Worm (Caenorhabditis elegans): ENCODE results near the gene K07F5.17.

K07F5.17 gene

DNA sequence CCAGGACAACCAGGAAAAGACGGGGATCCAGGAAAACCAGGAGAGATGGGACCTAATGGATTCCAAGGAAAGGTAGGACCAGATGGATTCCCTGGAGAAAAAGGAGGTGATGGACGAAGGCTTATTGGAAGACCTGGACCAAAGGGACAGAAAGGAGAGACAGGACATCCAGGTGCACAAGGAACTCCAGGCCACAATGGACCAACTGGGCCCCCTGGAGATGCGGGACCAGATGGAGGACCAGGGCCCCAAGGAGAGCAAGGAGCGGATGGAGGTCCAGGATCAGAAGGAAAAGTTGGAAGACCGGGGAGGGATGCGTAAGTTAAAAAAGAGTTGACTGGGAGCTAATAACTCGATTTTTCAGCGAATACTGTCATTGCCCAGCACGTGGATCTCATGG is 19.6 kb upstream of the K07F5.17 start:
- no peak for TF ChIP-seq bed-3 (GFP tag; optimal IDR thresholded peaks at IDR 0.05)
- no peak for TF ChIP-seq ces-1 (GFP tag; optimal IDR thresholded peaks at IDR 0.05)
- TF ChIP-seq drap-1 (GFP tag; optimal IDR thresholded peaks at IDR 0.05), result no peak
- TF ChIP-seq sptf-1 (tag; optimal IDR thresholded peaks at IDR 0.05), result no peak

DNA sequence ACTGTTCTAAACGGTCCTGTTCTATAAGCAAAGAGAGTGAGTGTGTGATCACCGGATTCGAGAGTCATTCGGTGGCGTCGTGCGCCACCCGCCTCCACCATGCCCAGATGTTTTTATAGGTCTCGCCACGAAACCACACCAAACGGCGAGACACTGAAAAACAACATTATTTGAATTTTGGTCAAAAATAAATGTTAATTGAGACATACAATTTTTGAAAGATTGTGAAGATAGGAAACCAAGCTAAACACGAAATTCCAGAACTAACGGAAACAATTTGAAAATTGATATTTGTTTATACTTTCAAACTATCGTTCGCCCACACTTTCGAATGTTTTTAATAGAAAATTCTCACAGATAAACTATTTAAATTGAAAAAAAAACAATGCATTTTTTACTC is 17.7 kb upstream of the K07F5.17 start, which contains the start of gene catp-6:
Gene catp-6, minus strand, starts transcription at position 101 of the 400 bp plus-strand sequence.
- TF ChIP-seq lin-13 (tag; optimal IDR thresholded peaks at IDR 0.05), result no peak
- no peak for TF ChIP-seq nhr-237 (tag; optimal IDR thresholded peaks at IDR 0.05)
- TF ChIP-seq sptf-1 (tag; optimal IDR thresholded peaks at IDR 0.05), result no peak
- no peak for TF ChIP-seq snpc-4 (tag; optimal IDR thresholded peaks at IDR 0.05)
- no peak for TF ChIP-seq blmp-1 (tag; optimal IDR thresholded peaks at IDR 0.05)
- TF ChIP-seq flh-1 (GFP tag; optimal IDR thresholded peaks at IDR 0.05), result no peak
- no peak for TF ChIP-seq M03D4.4 (tag; optimal IDR thresholded peaks at IDR 0.05)
- TF ChIP-seq ceh-39 (tag; optimal IDR thresholded peaks at IDR 0.05), result no peak
- TF ChIP-seq lsy-2 (tag; optimal IDR thresholded peaks at IDR 0.05), result no peak
- no peak for TF ChIP-seq lin-32 (GFP tag; optimal IDR thresholded peaks at IDR 0.05)
- no peak for TF ChIP-seq ces-1 (GFP tag; optimal IDR thresholded peaks at IDR 0.05)
- TF ChIP-seq ham-2 (GFP tag; optimal IDR thresholded peaks at IDR 0.05), result no peak
- no peak for TF ChIP-seq ceh-43 (GFP tag; optimal IDR thresholded peaks at IDR 0.05)
- TF ChIP-seq ceh-83 (GFP tag; optimal IDR thresholded peaks at IDR 0.05), result no peak
- no peak for TF ChIP-seq hlh-1 (tag; optimal IDR thresholded peaks at IDR 0.05)

DNA sequence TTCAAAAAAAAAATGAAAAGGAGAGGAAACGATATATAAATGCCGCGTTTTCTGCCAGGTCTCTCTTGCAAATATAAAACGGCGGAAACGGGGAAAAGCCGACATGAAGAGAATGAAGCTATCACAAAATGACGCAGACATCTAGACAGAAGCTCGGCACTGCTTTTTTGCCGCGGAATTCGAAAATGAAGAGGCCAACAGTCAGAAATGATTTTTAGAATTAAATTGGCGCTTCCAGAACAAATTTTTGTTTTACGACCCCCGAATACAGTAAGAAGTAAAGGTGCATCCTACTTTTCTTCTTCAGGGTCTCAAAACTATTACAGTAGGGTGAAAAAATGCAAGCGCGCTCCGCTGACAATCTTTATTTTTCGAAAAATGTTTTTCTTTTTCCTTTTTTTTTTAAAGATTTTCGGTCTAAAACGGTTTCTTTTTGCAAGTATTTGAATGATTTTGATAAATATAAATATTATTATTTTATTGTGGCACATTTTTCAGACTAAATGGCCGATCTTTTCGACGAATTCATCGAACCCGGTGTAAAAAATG is 16.9 kb upstream of the K07F5.17 start, which contains the start of gene mtr-4:
Gene mtr-4, plus strand, starts transcription at position 499 of the 549 bp plus-strand sequence.
- no peak for TF ChIP-seq lin-32 (GFP tag; optimal IDR thresholded peaks at IDR 0.05)
- TF ChIP-seq cnd-1 (tag; optimal IDR thresholded peaks at IDR 0.05), result no peak
- no peak for TF ChIP-seq ces-1 (GFP tag; optimal IDR thresholded peaks at IDR 0.05)
- no peak for TF ChIP-seq nhr-237 (tag; optimal IDR thresholded peaks at IDR 0.05)
- TF ChIP-seq lin-13 (tag; optimal IDR thresholded peaks at IDR 0.05), result no peak
- TF ChIP-seq sptf-1 (tag; optimal IDR thresholded peaks at IDR 0.05), result no peak
- no peak for TF ChIP-seq mls-2 (tag; optimal IDR thresholded peaks at IDR 0.05)

DNA sequence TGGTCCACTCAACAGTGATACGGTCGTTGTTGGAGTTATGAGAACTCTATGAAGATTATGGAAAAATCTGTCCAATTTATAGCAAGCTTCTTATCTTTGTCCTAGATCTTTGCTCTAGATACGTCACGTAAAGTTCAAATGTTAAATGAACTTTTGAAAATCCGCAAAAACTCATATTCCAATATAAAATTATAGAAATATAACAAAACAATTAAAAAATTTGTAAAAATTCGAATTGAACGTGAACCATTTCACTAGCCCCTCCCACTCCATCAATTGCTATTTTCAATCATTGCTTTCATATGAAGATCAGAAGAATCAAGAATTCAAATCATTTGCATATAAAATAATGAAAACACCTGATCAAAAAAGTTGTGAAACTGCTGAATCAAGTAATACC is 9.6 kb upstream of the K07F5.17 start, which contains the start of gene kin-21:
Gene kin-21, plus strand, starts transcription at position 301 of the 400 bp plus-strand sequence.
- no peak for TF ChIP-seq nhr-12 (tag; optimal IDR thresholded peaks at IDR 0.05)
- no peak for TF ChIP-seq sptf-1 (tag; optimal IDR thresholded peaks at IDR 0.05)

DNA sequence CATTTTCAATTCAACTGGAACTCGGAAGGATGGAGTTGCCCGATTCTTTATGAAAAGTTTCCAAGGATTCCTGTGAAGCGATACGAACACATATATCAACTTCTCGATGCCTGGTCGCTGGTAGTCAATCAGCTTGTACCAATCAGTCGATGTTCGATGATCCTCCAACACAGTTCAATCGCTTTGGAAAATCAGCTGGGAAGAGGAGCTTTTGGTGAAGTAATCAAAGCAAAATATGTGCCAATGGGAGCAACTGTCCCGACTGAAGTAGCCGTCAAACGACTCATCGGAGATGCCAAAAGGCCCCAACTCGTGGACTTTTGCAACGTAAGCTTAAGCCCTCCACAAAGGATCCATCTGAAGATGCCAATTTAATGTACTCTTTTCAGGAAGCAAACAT is 8.8 kb upstream of the K07F5.17 start:
- TF ChIP-seq unc-39 (tag; optimal IDR thresholded peaks at IDR 0.05), result no peak
- no peak for TF ChIP-seq sem-2 (GFP tag; optimal IDR thresholded peaks at IDR 0.05)
- TF ChIP-seq tbx-8 (GFP tag; optimal IDR thresholded peaks at IDR 0.05), result no peak
- no peak for TF ChIP-seq M03D4.4 (tag; optimal IDR thresholded peaks at IDR 0.05)
- TF ChIP-seq nhr-28 (tag; optimal IDR thresholded peaks at IDR 0.05), result no peak
- no peak for TF ChIP-seq cnd-1 (tag; optimal IDR thresholded peaks at IDR 0.05)
- no peak for TF ChIP-seq ces-1 (GFP tag; optimal IDR thresholded peaks at IDR 0.05)
- TF ChIP-seq mab-5 (tag; optimal IDR thresholded peaks at IDR 0.05), result no peak
- no peak for TF ChIP-seq mep-1 (tag; optimal IDR thresholded peaks at IDR 0.05)
- TF ChIP-seq ceh-43 (GFP tag; optimal IDR thresholded peaks at IDR 0.05), result no peak
- no peak for TF ChIP-seq unc-120 (tag; optimal IDR thresholded peaks at IDR 0.05; ENCODE audit: poor library complexity, severe bottlenecking)
- no peak for TF ChIP-seq ceh-39 (tag; optimal IDR thresholded peaks at IDR 0.05)
- TF ChIP-seq nhr-2 (tag; optimal IDR thresholded peaks at IDR 0.05), result no peak
- no peak for TF ChIP-seq snpc-4 (tag; optimal IDR thresholded peaks at IDR 0.05)
- no peak for TF ChIP-seq ztf-11 (tag; optimal IDR thresholded peaks at IDR 0.05)
- TF ChIP-seq elt-1 (tag; optimal IDR thresholded peaks at IDR 0.05; ENCODE audit: borderline replicate concordance, insufficient read depth), result no peak
- TF ChIP-seq mls-2 (tag; optimal IDR thresholded peaks at IDR 0.05), result no peak

DNA sequence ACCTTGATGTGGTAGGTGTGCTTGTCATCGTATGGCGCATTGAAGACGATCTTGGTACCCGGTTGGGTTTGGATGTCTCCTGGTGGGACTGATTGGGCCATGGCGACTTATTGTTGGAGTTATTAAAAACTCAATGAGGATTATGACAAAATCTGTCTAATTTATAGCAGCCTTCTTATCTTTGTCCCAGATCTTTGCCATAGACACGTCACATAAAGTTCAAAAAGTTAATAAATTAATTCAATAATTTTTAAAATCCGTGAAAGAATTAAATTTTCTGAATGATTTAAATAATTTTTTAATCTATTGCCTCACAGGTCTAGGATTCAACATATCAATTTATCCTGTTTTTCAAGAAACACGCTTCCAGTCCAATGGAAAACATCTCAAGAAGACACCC is 5.9 kb upstream of the K07F5.17 start, which contains the start of gene msp-81:
Gene msp-81, minus strand, starts transcription at position 101 of the 400 bp plus-strand sequence.
- TF ChIP-seq snpc-4 (tag; optimal IDR thresholded peaks at IDR 0.05) (no peak), sem-2 (GFP tag; optimal IDR thresholded peaks at IDR 0.05) (no peak), flh-1 (GFP tag; optimal IDR thresholded peaks at IDR 0.05) (no peak), nhr-2 (tag; optimal IDR thresholded peaks at IDR 0.05) (no peak), sptf-1 (tag; optimal IDR thresholded peaks at IDR 0.05) (no peak), mab-5 (tag; optimal IDR thresholded peaks at IDR 0.05) (no peak)

All from whole organism, mixed stage, embryonic.